Worm (Caenorhabditis elegans): ENCODE results near the gene wrt-3.

DNA sequence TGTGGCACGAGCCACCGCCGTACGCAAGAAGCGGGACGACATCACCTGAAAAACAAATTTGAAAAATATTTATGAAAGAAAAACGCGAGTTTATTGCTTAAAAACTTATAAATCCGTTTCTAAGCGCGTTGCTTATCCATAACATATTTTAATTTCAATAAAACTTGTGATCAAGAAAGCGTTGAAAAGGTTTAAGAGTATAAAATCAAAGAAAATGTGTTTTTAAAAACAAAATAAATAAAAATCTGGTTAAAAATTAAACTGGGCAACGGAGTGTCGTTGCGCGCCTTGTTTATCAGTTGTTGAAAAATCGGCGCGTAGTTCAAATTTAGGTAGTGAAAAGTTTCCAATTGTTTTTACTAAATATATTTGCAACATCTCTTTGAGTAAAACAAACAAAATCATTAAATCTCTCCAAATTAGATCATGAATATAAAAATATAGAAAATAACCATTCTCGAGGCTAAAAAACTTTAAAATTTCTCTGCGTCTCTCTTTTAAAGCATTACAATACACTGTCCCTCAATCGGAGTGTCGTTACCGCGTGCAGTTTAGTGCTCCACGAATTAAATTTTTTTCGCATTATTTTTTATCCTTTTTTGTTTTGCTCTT, 47.7 kb upstream of the wrt-3 start, which contains the start of gene ndua-5:
- TF ChIP-seq tab-1 (GFP tag; IDR thresholded peaks at IDR 0.05) = no peak
- TF ChIP-seq flt-1 (GFP tag; IDR thresholded peaks at IDR 0.05) = no peak
- no peak for TF ChIP-seq med-1 (GFP tag; optimal IDR thresholded peaks at IDR 0.05; ENCODE audit: insufficient read depth)
